Worm (Caenorhabditis elegans) whole organism, L3 larva: ENCODE measurements around the gene byn-1.
A peak's percentile ranks its signal among the peaks of the same experiment; 100 is the strongest.

Experiments used
- elt-2 ChIP-seq: sonication (generic microtip); optimal IDR thresholded peaks from 2 replicates; lab custom pipeline; 2016; ENCODE audit warnings: missing genetic modification reagents, mild to moderate bottlenecking, missing genetic modification characterization, missing compliant biosample characterization
- nhr-23 ChIP-seq: fragments of 150-350 bp; optimal IDR thresholded peaks from 2 replicates; lab custom pipeline; 2014; ENCODE audit warnings: missing biosample characterization, missing genetic modification reagents, missing genetic modification characterization
- nhr-28 ChIP-seq: fragments of 150-350 bp; optimal IDR thresholded peaks from 2 replicates; lab custom pipeline; 2014; ENCODE audit warnings: missing biosample characterization, missing genetic modification characterization
- nhr-76 ChIP-seq: fragments of 150-350 bp; sonication (generic microtip); optimal IDR thresholded peaks from 5 replicates; lab custom pipeline; 2014; ENCODE audit warnings: missing biosample characterization, missing genetic modification characterization
- nhr-77 ChIP-seq: fragments of 150-350 bp; optimal IDR thresholded peaks from 2 replicates; lab custom pipeline; 2014; ENCODE audit warnings: missing biosample characterization, missing genetic modification characterization
- pha-4 ChIP-seq: fragments of 150-350 bp; optimal IDR thresholded peaks from 2 replicates; lab custom pipeline; 2014; ENCODE audit warnings: missing biosample characterization, missing genetic modification reagents, missing genetic modification characterization
- skn-1 ChIP-seq: fragments of 150-350 bp; optimal IDR thresholded peaks from 2 replicates; lab custom pipeline; 2014; ENCODE audit warnings: missing biosample characterization, missing genetic modification characterization
- ztf-11 ChIP-seq: fragments of 150-350 bp; optimal IDR thresholded peaks from 2 replicates; lab custom pipeline; 2014; ENCODE audit warnings: missing biosample characterization, missing genetic modification characterization

- no peak for TF ChIP-seq nhr-77 (tag; lab: Kevin White, UChicago)
- no peak for TF ChIP-seq elt-2 (tag; lab: Kevin White, UChicago)
- TF ChIP-seq nhr-28 (tag; lab: Kevin White, UChicago) = no peak
- no peak for TF ChIP-seq skn-1 (tag; lab: Kevin White, UChicago)
- no peak for TF ChIP-seq ztf-11 (tag; lab: Kevin White, UChicago)
- TF ChIP-seq nhr-76 (tag; lab: Kevin White, UChicago) = no peak
- TF ChIP-seq nhr-23 = peak; percentile 2
- TF ChIP-seq pha-4 (tag; lab: Kevin White, UChicago) = no peak
Measured at ce11 chrIII:6900609-6901008, 31.2 kb upstream of the byn-1 start.
